Worm (Caenorhabditis elegans) whole organism, mixed stage, embryonic: ENCODE data around the gene F07G11.1.

Source experiments
- M03D4.4 ChIP-seq: sonication (generic microtip); optimal IDR thresholded peaks from 2 replicates; lab custom pipeline; 2017; ENCODE audit warnings: mild to moderate bottlenecking, missing genetic modification characterization, missing compliant biosample characterization
- blmp-1 ChIP-seq: fragments of 150-350 bp; optimal IDR thresholded peaks from 2 replicates; lab custom pipeline; 2014; ENCODE audit warnings: missing biosample characterization, missing genetic modification characterization
- ceh-39 ChIP-seq: fragments of 150-350 bp; optimal IDR thresholded peaks from 2 replicates; lab custom pipeline; 2014; ENCODE audit warnings: missing biosample characterization, missing genetic modification characterization
- ceh-43 ChIP-seq: fragments of 200-800 bp; sonication (Bioruptor generic); optimal IDR thresholded peaks from 2 replicates; lab custom pipeline; 2018; ENCODE audit warnings: mild to moderate bottlenecking, missing genetic modification characterization, moderate library complexity, missing compliant biosample characterization
- ceh-83 ChIP-seq: fragments of 200-800 bp; sonication (Bioruptor generic); optimal IDR thresholded peaks from 2 replicates; lab custom pipeline; 2018; ENCODE audit warnings: mild to moderate bottlenecking, missing genetic modification characterization, missing compliant biosample characterization
- ces-1 ChIP-seq: fragments of 150-350 bp; optimal IDR thresholded peaks from 2 replicates; lab custom pipeline; 2014; ENCODE audit warnings: missing biosample characterization, missing genetic modification reagents, missing genetic modification characterization
- cnd-1 ChIP-seq: fragments of 200-800 bp; sonication (Bioruptor generic); optimal IDR thresholded peaks from 2 replicates; lab custom pipeline; 2018; ENCODE audit warnings: mild to moderate bottlenecking, missing genetic modification characterization, missing compliant biosample characterization
- drap-1 ChIP-seq: fragments of 200-800 bp; sonication (Bioruptor generic); optimal IDR thresholded peaks from 3 replicates; lab custom pipeline; 2018; ENCODE audit warnings: mild to moderate bottlenecking, missing genetic modification characterization, missing compliant biosample characterization
- flh-1 ChIP-seq: fragments of 200-800 bp; sonication (Bioruptor generic); optimal IDR thresholded peaks from 2 replicates; lab custom pipeline; 2018; ENCODE audit warnings: mild to moderate bottlenecking, missing genetic modification characterization, moderate library complexity, missing compliant biosample characterization
- ham-2 ChIP-seq: fragments of 200-800 bp; sonication (Bioruptor generic); optimal IDR thresholded peaks from 2 replicates; lab custom pipeline; 2018; ENCODE audit warnings: mild to moderate bottlenecking, missing genetic modification characterization, missing compliant biosample characterization
- hlh-1 ChIP-seq: fragments of 150-350 bp; optimal IDR thresholded peaks from 2 replicates; lab custom pipeline; 2014; ENCODE audit warnings: missing biosample characterization, missing genetic modification reagents, missing genetic modification characterization
- lin-32 ChIP-seq: fragments of 200-800 bp; sonication (Bioruptor generic); optimal IDR thresholded peaks from 2 replicates; lab custom pipeline; 2018; ENCODE audit warnings: mild to moderate bottlenecking, missing genetic modification characterization, missing compliant biosample characterization
- lsy-2 ChIP-seq: fragments of 150-350 bp; optimal IDR thresholded peaks from 2 replicates; lab custom pipeline; 2014; ENCODE audit warnings: missing biosample characterization, missing genetic modification characterization
- mab-5 ChIP-seq: fragments of 150-350 bp; optimal IDR thresholded peaks from 2 replicates; lab custom pipeline; 2014; ENCODE audit warnings: missing biosample characterization, missing genetic modification characterization
- mep-1 ChIP-seq: fragments of 150-350 bp; optimal IDR thresholded peaks from 2 replicates; lab custom pipeline; 2017; ENCODE audit warnings: missing biosample characterization, missing genetic modification reagents, missing genetic modification characterization, inconsistent platforms
- mls-2 ChIP-seq: sonication (generic microtip); optimal IDR thresholded peaks from 2 replicates; lab custom pipeline; 2016; ENCODE audit warnings: mild to moderate bottlenecking, missing genetic modification characterization, moderate library complexity, missing compliant biosample characterization
- nhr-2 ChIP-seq: fragments of 150-350 bp; optimal IDR thresholded peaks from 2 replicates; lab custom pipeline; 2014; ENCODE audit warnings: missing biosample characterization, missing genetic modification characterization
- nhr-237 ChIP-seq: fragments of 150-350 bp; optimal IDR thresholded peaks from 2 replicates; lab custom pipeline; 2014; ENCODE audit warnings: missing biosample characterization, missing genetic modification characterization
- nhr-28 ChIP-seq: fragments of 150-350 bp; optimal IDR thresholded peaks from 2 replicates; lab custom pipeline; 2014; ENCODE audit warnings: missing biosample characterization, missing genetic modification characterization
- nhr-76 ChIP-seq: sonication (generic microtip); optimal IDR thresholded peaks from 2 replicates; lab custom pipeline; 2017; ENCODE audit warnings: missing biosample characterization, missing genetic modification characterization
- pha-4 ChIP-seq: fragments of 150-350 bp; optimal IDR thresholded peaks from 2 replicates; lab custom pipeline; 2018; ENCODE audit warnings: missing biosample characterization, missing genetic modification reagents, missing genetic modification characterization
- sem-2 ChIP-seq: fragments of 200-800 bp; sonication (Bioruptor generic); optimal IDR thresholded peaks from 2 replicates; lab custom pipeline; 2018; ENCODE audit warnings: mild to moderate bottlenecking, missing genetic modification characterization, missing compliant biosample characterization
- snpc-4 ChIP-seq: fragments of 150-350 bp; optimal IDR thresholded peaks from 2 replicates; lab custom pipeline; 2014; ENCODE audit warnings: missing biosample characterization, missing genetic modification characterization
- sptf-1 ChIP-seq: sonication (generic microtip); optimal IDR thresholded peaks from 2 replicates; lab custom pipeline; 2017; ENCODE audit warnings: mild to moderate bottlenecking, missing genetic modification characterization, moderate library complexity, missing compliant biosample characterization
- tbx-8 ChIP-seq: fragments of 200-800 bp; sonication (Bioruptor generic); optimal IDR thresholded peaks from 2 replicates; lab custom pipeline; 2018; ENCODE audit warnings: mild to moderate bottlenecking, missing genetic modification characterization, moderate library complexity, missing compliant biosample characterization
- unc-120 ChIP-seq: sonication (generic microtip); optimal IDR thresholded peaks from 2 replicates; lab custom pipeline; 2017; ENCODE audit warnings: missing genetic modification characterization, missing compliant biosample characterization; ENCODE audit not compliant: poor library complexity, severe bottlenecking
- unc-39 ChIP-seq: fragments of 150-350 bp; optimal IDR thresholded peaks from 2 replicates; lab custom pipeline; 2014; ENCODE audit warnings: missing biosample characterization, missing genetic modification characterization
- unc-62 ChIP-seq: fragments of 150-350 bp; optimal IDR thresholded peaks from 2 replicates; lab custom pipeline; 2014; ENCODE audit warnings: missing biosample characterization, missing genetic modification reagents, missing genetic modification characterization
- ztf-11 ChIP-seq: fragments of 150-350 bp; optimal IDR thresholded peaks from 2 replicates; lab custom pipeline; 2014; ENCODE audit warnings: missing biosample characterization, missing genetic modification characterization

The F07G11.1 gene

ce11 chrV:7320909-7321308, 13.7 kb downstream of the F07G11.1 start, which contains the start of gene lmd-4:
Gene lmd-4, minus strand, starts transcription at chrV:7321009.
- no peak for TF ChIP-seq drap-1
- no peak for TF ChIP-seq blmp-1 (tag; lab: Kevin White, UChicago)
- no peak for TF ChIP-seq snpc-4 (tag; lab: Kevin White, UChicago)
- no peak for TF ChIP-seq tbx-8 (GFP tag; lab: Kevin White, UChicago)
- no peak for TF ChIP-seq mab-5 (tag; lab: Kevin White, UChicago)
- no peak for TF ChIP-seq nhr-76
- no peak for TF ChIP-seq ceh-39 (tag; lab: Kevin White, UChicago)
- no peak for TF ChIP-seq flh-1 (GFP tag; lab: Kevin White, UChicago)
- TF ChIP-seq unc-62 (GFP tag; lab: Kevin White, UChicago), result no peak
- TF ChIP-seq cnd-1 (tag; lab: Kevin White, UChicago), result no peak
- no peak for TF ChIP-seq sem-2 (GFP tag; lab: Kevin White, UChicago)
- TF ChIP-seq unc-39 (tag; lab: Kevin White, UChicago), result no peak
- TF ChIP-seq, all 35 proteins: peak for 0

- TF ChIP-seq ham-2 (GFP tag; lab: Kevin White, UChicago) (no peak), drap-1 (no peak), ceh-43 (GFP tag; lab: Kevin White, UChicago) (no peak)
- TF ChIP-seq, all 35 proteins: peak for 0
Measured at ce11 chrV:7321915-7322314, 14.7 kb downstream of the F07G11.1 start, which contains the start of gene F10G2.10. Gene F10G2.10, plus strand, starts transcription at chrV:7322215.

- TF ChIP-seq pha-4 (tag; lab: Kevin White, UChicago), result no peak
- no peak for TF ChIP-seq ceh-83
- no peak for TF ChIP-seq nhr-237 (tag; lab: Kevin White, UChicago)
- no peak for TF ChIP-seq ceh-43 (GFP tag; lab: Kevin White, UChicago)
- no peak for TF ChIP-seq lsy-2 (tag; lab: Kevin White, UChicago)
- TF ChIP-seq sem-2 (GFP tag; lab: Kevin White, UChicago), result no peak
- no peak for TF ChIP-seq mep-1
- TF ChIP-seq M03D4.4, result no peak
- TF ChIP-seq unc-62 (GFP tag; lab: Kevin White, UChicago), result no peak
- no peak for TF ChIP-seq lin-32 (GFP tag; lab: Kevin White, UChicago)
- no peak for TF ChIP-seq unc-120
- TF ChIP-seq blmp-1 (tag; lab: Kevin White, UChicago), result no peak
- TF ChIP-seq flh-1 (GFP tag; lab: Kevin White, UChicago), result no peak
- no peak for TF ChIP-seq sptf-1 (tag; lab: Kevin White, UChicago)
- TF ChIP-seq nhr-76, result no peak
- no peak for TF ChIP-seq ztf-11 (tag; lab: Kevin White, UChicago)
- no peak for TF ChIP-seq nhr-28 (tag; lab: Kevin White, UChicago)
- TF ChIP-seq, all 35 proteins: peak for 0
Measured at ce11 chrV:7325285-7325684, 18.1 kb downstream of the F07G11.1 start, which contains the start of gene srx-92. Gene srx-92, minus strand, starts transcription at chrV:7325385.

ce11 chrV:7326928-7327327, 19.7 kb downstream of the F07G11.1 start, which contains the start of gene F10G2.4:
Gene F10G2.4, plus strand, starts transcription at chrV:7327228.
- TF ChIP-seq ham-2 (GFP tag; lab: Kevin White, UChicago), result no peak
- no peak for TF ChIP-seq ceh-43 (GFP tag; lab: Kevin White, UChicago)
- TF ChIP-seq snpc-4 (tag; lab: Kevin White, UChicago), result no peak
- TF ChIP-seq ceh-83, result no peak
- TF ChIP-seq sptf-1 (tag; lab: Kevin White, UChicago), result no peak
- no peak for TF ChIP-seq ces-1

ce11 chrV:7328092-7328491, 20.9 kb downstream of the F07G11.1 start, which contains the start of gene clec-7:
Gene clec-7, plus strand, starts transcription at chrV:7328392.
- no peak for TF ChIP-seq lsy-2 (tag; lab: Kevin White, UChicago)
- TF ChIP-seq drap-1, result no peak
- TF ChIP-seq, all 35 proteins: peak for 0

- TF ChIP-seq ceh-43 (GFP tag; lab: Kevin White, UChicago) (no peak), pha-4 (tag; lab: Kevin White, UChicago) (no peak), mab-5 (tag; lab: Kevin White, UChicago) (no peak), nhr-2 (no peak), nhr-28 (tag; lab: Kevin White, UChicago) (no peak), unc-62 (GFP tag; lab: Kevin White, UChicago) (no peak), unc-120 (no peak), unc-39 (tag; lab: Kevin White, UChicago) (no peak), blmp-1 (tag; lab: Kevin White, UChicago) (no peak), M03D4.4 (no peak), mls-2 (tag; lab: Kevin White, UChicago) (no peak), hlh-1 (tag; lab: Kevin White, UChicago) (no peak)
Measured at ce11 chrV:7330868-7331267, 23.7 kb downstream of the F07G11.1 start, which contains the start of gene F10G2.2. Gene F10G2.2, plus strand, starts transcription at chrV:7331168.
